Fruit fly (Drosophila melanogaster) whole organism, wandering third instar larva: ENCODE measurements around the gene Pde6.

Experiments used
- Hr83 ChIP-seq: fragments of 200-300 bp; sonication (Bioruptor generic); optimal IDR thresholded peaks from 2 replicates; lab custom pipeline; 2016; ENCODE audit warnings: missing biosample characterization, mild to moderate bottlenecking, missing genetic modification characterization, moderate library complexity; ENCODE audit not compliant: poor library complexity, severe bottlenecking
- Myc ChIP-seq: fragments of >200 bp; optimal IDR thresholded peaks from 2 replicates; lab custom pipeline; 2017
- br ChIP-seq: fragments of 200-800 bp; sonication (Bioruptor generic); optimal IDR thresholded peaks from 2 replicates; lab custom pipeline; 2016; ENCODE audit warnings: missing biosample characterization, missing genetic modification characterization
- lola ChIP-seq: fragments of >200 bp; optimal IDR thresholded peaks from 2 replicates; lab custom pipeline; 2017; ENCODE audit warnings: missing biosample characterization, missing genetic modification characterization
- pan ChIP-seq: fragments of >200 bp; optimal IDR thresholded peaks from 2 replicates; lab custom pipeline; 2017

dm6 chr3R:14472580-14473353 lies 85.3 kb downstream of the Pde6 start:
- TF ChIP-seq Hr83 (no peak), lola (GFP tag; lab: Kevin White, UChicago) (no peak), pan (lab: Kevin White, UChicago) (no peak), Myc (lab: Kevin White, UChicago) (no peak), br (GFP tag; lab: Kevin White, UChicago) (no peak)
